Fruit fly (Drosophila melanogaster): Measurements from ENCODE around the gene CG3588.

dm6 chrX:2949114-2949513 is 29.5 kb downstream of the CG3588 start:
- TF ChIP-seq Myc (optimal IDR thresholded peaks at IDR 0.05) (no peak), ttk (optimal IDR thresholded peaks at IDR 0.05) (no peak), psq (optimal IDR thresholded peaks at IDR 0.05) (no peak), Sin3A (optimal IDR thresholded peaks at IDR 0.05) (no peak), h (optimal IDR thresholded peaks at IDR 0.05) (no peak), insv (optimal IDR thresholded peaks at IDR 0.05) (no peak)
